Fruit fly (Drosophila melanogaster): ENCODE measurements around the gene Adi1.
A peak's percentile ranks its signal among the peaks of the same experiment; 100 is the strongest.

Adi1 gene

DNA sequence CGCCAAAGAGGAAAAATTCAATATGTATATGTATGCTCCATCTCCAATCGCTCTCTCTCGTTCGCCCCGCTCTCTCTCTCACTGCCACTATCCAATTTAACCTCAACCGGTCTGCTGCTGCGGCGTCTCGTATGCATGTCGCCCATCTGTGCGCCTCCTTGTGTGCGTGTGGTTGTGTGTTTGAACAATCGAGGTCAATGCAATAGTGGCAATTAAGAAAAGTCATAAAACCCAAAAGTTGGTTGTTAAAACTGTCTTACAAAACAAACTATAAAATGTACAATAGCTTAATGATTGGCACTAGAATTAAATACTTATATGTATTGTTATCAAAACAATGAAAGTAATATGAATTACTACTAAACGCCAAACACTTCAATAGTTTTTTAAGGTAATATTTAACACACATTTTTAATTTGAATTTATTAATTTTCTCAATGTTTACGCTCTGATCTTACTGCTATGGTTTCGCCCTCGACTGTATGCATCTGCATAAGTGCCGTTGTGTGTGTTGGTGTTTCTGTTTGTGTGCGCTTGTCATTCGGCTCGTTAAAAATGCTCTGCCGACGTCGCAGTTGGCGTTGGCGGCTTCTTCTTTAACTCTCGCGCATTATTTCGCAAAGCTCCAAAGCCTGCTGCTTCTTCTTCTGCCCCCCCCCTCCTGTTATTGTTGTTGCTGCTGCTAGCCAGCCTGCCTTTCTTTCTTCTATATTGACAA is 2.4 kb downstream of the Adi1 start (continued):
- TF ChIP-seq CG30403 (GFP tag; optimal IDR thresholded peaks at IDR 0.05), result peak; percentile 98
- peak; percentile 95 for TF ChIP-seq Xbp1 (GFP tag; optimal IDR thresholded peaks at IDR 0.05)
- TF ChIP-seq zf30C (GFP tag; optimal IDR thresholded peaks at IDR 0.05), result no peak
- peak; percentile 88 for TF ChIP-seq Mad (GFP tag; optimal IDR thresholded peaks at IDR 0.05)
- peak; percentile 97 for TF ChIP-seq row (GFP tag; IDR thresholded peaks at IDR 0.05)
- no peak for TF ChIP-seq dan (GFP tag; IDR thresholded peaks at IDR 0.05)
- peak; percentile 44 for TF ChIP-seq CG9876 (GFP tag; optimal IDR thresholded peaks at IDR 0.05)
- TF ChIP-seq CG7963 (GFP tag; IDR thresholded peaks at IDR 0.05; ENCODE audit: partially characterized antibody), result no peak
- peak; percentile 94 for TF ChIP-seq CG5180 (GFP tag; optimal IDR thresholded peaks at IDR 0.05)
- TF ChIP-seq Side (GFP tag; optimal IDR thresholded peaks at IDR 0.05), result peak; percentile 92
- TF ChIP-seq Trl (optimal IDR thresholded peaks at IDR 0.05), result peak; percentile 82 to 90
- TF ChIP-seq Trl (GFP tag; optimal IDR thresholded peaks at IDR 0.05), result peak; percentile 87
- TF ChIP-seq Meics (GFP tag; optimal IDR thresholded peaks at IDR 0.05), result peak; percentile 97
- TF ChIP-seq en (GFP tag; optimal IDR thresholded peaks at IDR 0.05), result peak; percentile 67
- TF ChIP-seq Vsx1 (GFP tag; optimal IDR thresholded peaks at IDR 0.05), result peak; percentile 96
- peak; percentile 98 for TF ChIP-seq CG2875 (GFP tag; optimal IDR thresholded peaks at IDR 0.05)
- peak; percentile 98 for TF ChIP-seq Hmr (GFP tag; optimal IDR thresholded peaks at IDR 0.05)
- peak; percentile 75 for TF ChIP-seq disco-r (GFP tag; optimal IDR thresholded peaks at IDR 0.05)
- TF ChIP-seq pfk (GFP tag; optimal IDR thresholded peaks at IDR 0.05), result peak; percentile 48
- peak; percentile 78 for TF ChIP-seq ssp (GFP tag; IDR thresholded peaks at IDR 0.05)
- peak; percentile 90 for TF ChIP-seq CG7372 (GFP tag; IDR thresholded peaks at IDR 0.05)
- no peak for TF ChIP-seq Opbp (GFP tag; IDR thresholded peaks at IDR 0.05; ENCODE audit: partially characterized antibody)
- TF ChIP-seq oc (tag; optimal IDR thresholded peaks at IDR 0.05), result peak; percentile 96
- peak; percentile 88 for TF ChIP-seq CG2120 (GFP tag; optimal IDR thresholded peaks at IDR 0.05)
- TF ChIP-seq bbx (GFP tag; IDR thresholded peaks at IDR 0.05; ENCODE audit: partially characterized antibody), result no peak
- peak; percentile 98 for TF ChIP-seq sqz (GFP tag; optimal IDR thresholded peaks at IDR 0.05)
- peak; percentile 99 for TF ChIP-seq CG9727 (GFP tag; optimal IDR thresholded peaks at IDR 0.05)
- no peak; the same call in none of the 2 replicates for TF ChIP-seq CG11247 (GFP tag; IDR thresholded peaks at IDR 0.05)
- peak; percentile 72 for TF ChIP-seq CG8478 (optimal IDR thresholded peaks at IDR 0.05)
- TF ChIP-seq Dp (GFP tag; optimal IDR thresholded peaks at IDR 0.05), result peak; percentile 22
- TF ChIP-seq sna (GFP tag; IDR thresholded peaks at IDR 0.05; ENCODE audit: partially characterized antibody), result no peak
- TF ChIP-seq CkIIα-i1 (GFP tag; IDR thresholded peaks at IDR 0.05), result no peak
- peak; percentile 94 for TF ChIP-seq kah (GFP tag; optimal IDR thresholded peaks at IDR 0.05)
- TF ChIP-seq prd (optimal IDR thresholded peaks at IDR 0.05), result no peak
- TF ChIP-seq prd (GFP tag; IDR thresholded peaks at IDR 0.05), result peak; percentile 94
- peak; percentile 94 for TF ChIP-seq CG12071 (GFP tag; optimal IDR thresholded peaks at IDR 0.05)
- TF ChIP-seq Hr78 (GFP tag; optimal IDR thresholded peaks at IDR 0.05), result peak in 1 of 2 experiments; percentile 96
- peak; percentile 99 for TF ChIP-seq CG12659 (GFP tag; optimal IDR thresholded peaks at IDR 0.05)
- peak; percentile 92 for TF ChIP-seq bigmax (GFP tag; optimal IDR thresholded peaks at IDR 0.05)
- no peak for TF ChIP-seq usp (GFP tag; optimal IDR thresholded peaks at IDR 0.05)
- peak; percentile 97 for TF ChIP-seq fd96Cb (tag; optimal IDR thresholded peaks at IDR 0.05)
- TF ChIP-seq CG6791 (GFP tag; IDR thresholded peaks at IDR 0.05; ENCODE audit: partially characterized antibody), result no peak
- peak; percentile 74 for TF ChIP-seq p53 (GFP tag; optimal IDR thresholded peaks at IDR 0.05)
- peak; percentile 81 for TF ChIP-seq HLH54F (GFP tag; optimal IDR thresholded peaks at IDR 0.05)
- peak; percentile 53 for TF ChIP-seq shn (GFP tag; optimal IDR thresholded peaks at IDR 0.05)
- TF ChIP-seq kni (GFP tag; optimal IDR thresholded peaks at IDR 0.05), result peak; percentile 98
- peak; percentile 85 for TF ChIP-seq Mrtf (GFP tag; IDR thresholded peaks at IDR 0.05)
- no peak for TF ChIP-seq CG2129 (GFP tag; IDR thresholded peaks at IDR 0.05; ENCODE audit: partially characterized antibody)
- peak; percentile 78 for TF ChIP-seq bowl (GFP tag; IDR thresholded peaks at IDR 0.05)
